Fruit fly (Drosophila melanogaster): ENCODE measurements around the gene CG9578.
A peak's percentile ranks its signal among the peaks of the same experiment; 100 is the strongest.

Gene CG9578

DNA sequence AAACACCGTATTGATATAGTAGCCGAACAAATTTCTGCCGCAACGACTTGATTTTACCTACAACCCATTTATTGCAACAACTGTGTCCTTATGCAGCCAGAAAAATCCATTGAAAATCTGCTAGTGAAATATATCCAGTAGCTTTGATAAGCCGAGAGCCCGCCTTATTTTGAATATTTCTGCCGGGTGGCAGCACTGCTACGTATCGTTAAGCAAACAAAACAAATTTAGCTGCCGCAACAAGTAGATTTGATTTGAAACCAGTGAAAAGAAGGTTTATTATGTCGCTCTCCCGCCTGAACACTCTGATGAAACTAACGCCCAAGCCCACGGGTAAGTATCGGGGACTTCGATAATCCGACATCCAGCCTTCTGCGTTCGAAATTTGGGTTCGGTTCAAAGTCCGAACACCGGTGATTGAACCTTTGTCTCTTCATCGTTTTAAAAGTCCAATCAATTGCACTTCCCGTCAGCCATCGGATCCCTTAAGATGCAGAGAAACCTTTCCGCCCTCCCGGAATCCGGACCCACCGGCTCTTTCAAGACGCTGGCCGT, 3.5 kb upstream of the CG9578 start, which contains the start of gene CG9577:
TSS of gene CG9577 (plus strand) at position 190 of the 555 bp plus-strand sequence.
- TF ChIP-seq CG1529 (GFP tag; optimal IDR thresholded peaks at IDR 0.05) (no peak), YL-1 (GFP tag; optimal IDR thresholded peaks at IDR 0.05) (no peak), lilli (GFP tag; optimal IDR thresholded peaks at IDR 0.05) (no peak), Dbx (GFP tag; IDR thresholded peaks at IDR 0.05) (no peak), Dref (GFP tag; IDR thresholded peaks at IDR 0.05) (peak; percentile 48), ftz-f1 (GFP tag; optimal IDR thresholded peaks at IDR 0.05) (no peak), Dp (GFP tag; optimal IDR thresholded peaks at IDR 0.05) (peak; percentile 83), CG10321 (GFP tag; IDR thresholded peaks at IDR 0.05) (no peak), NC2β (GFP tag; optimal IDR thresholded peaks at IDR 0.05) (no peak), CG18262 (tag; optimal IDR thresholded peaks at IDR 0.05) (no peak), cas (GFP tag; IDR thresholded peaks at IDR 0.05) (no peak), CG14860 (GFP tag; IDR thresholded peaks at IDR 0.05; ENCODE audit: partially characterized antibody) (no peak), Sox100B (GFP tag; optimal IDR thresholded peaks at IDR 0.05) (no peak), CG13287 (GFP tag; IDR thresholded peaks at IDR 0.05; ENCODE audit: partially characterized antibody) (peak; percentile 27), BEAF-32 (GFP tag; optimal IDR thresholded peaks at IDR 0.05) (peak; percentile 44), CG2116 (GFP tag; optimal IDR thresholded peaks at IDR 0.05) (peak; percentile 25), kay (GFP tag; optimal IDR thresholded peaks at IDR 0.05) (no peak), bsh (GFP tag; optimal IDR thresholded peaks at IDR 0.05) (peak in 1 of 2 experiments; percentile 84), Nf-YC (tag; optimal IDR thresholded peaks at IDR 0.05) (no peak), CG15269 (tag; optimal IDR thresholded peaks at IDR 0.05) (no peak), pzg (GFP tag; optimal IDR thresholded peaks at IDR 0.05) (peak; percentile 22), CG10431 (GFP tag; optimal IDR thresholded peaks at IDR 0.05) (no peak), CG11398 (GFP tag; optimal IDR thresholded peaks at IDR 0.05) (no peak), CG30403 (GFP tag; optimal IDR thresholded peaks at IDR 0.05) (no peak), prd (optimal IDR thresholded peaks at IDR 0.05) (no peak), prd (GFP tag; IDR thresholded peaks at IDR 0.05) (no peak), scrt (GFP tag; optimal IDR thresholded peaks at IDR 0.05) (peak; percentile 69), nerfin-1 (tag; optimal IDR thresholded peaks at IDR 0.05) (no peak), ap (GFP tag; IDR thresholded peaks at IDR 0.05) (no peak), nom (GFP tag; optimal IDR thresholded peaks at IDR 0.05) (peak; percentile 98), MBD-R2 (GFP tag; IDR thresholded peaks at IDR 0.05) (peak; percentile 42; the same call in 1 of the 2 replicates), ham (GFP tag; IDR thresholded peaks at IDR 0.05) (no peak), cwo (GFP tag; optimal IDR thresholded peaks at IDR 0.05) (no peak), E2f2 (GFP tag; IDR thresholded peaks at IDR 0.05) (peak; percentile 87), CG1603 (tag; optimal IDR thresholded peaks at IDR 0.05) (peak; percentile 81), Med (GFP tag) (peak; percentile 38), emc (GFP tag; optimal IDR thresholded peaks at IDR 0.05) (no peak), CG15011 (GFP tag; optimal IDR thresholded peaks at IDR 0.05) (no peak), CG7928 (GFP tag; optimal IDR thresholded peaks at IDR 0.05) (no peak), CG34376 (GFP tag; optimal IDR thresholded peaks at IDR 0.05) (no peak), repo (GFP tag; optimal IDR thresholded peaks at IDR 0.05) (no peak), lov (optimal IDR thresholded peaks at IDR 0.05) (no peak), lov (GFP tag; IDR thresholded peaks at IDR 0.05) (no peak)
